Worm (Caenorhabditis elegans): ENCODE measurements around the gene C06E4.8.
A peak's percentile ranks its signal among the peaks of the same experiment; 100 is the strongest.

C06E4.8 gene

ce11 chrIV:7313962-7314361 lies 28.3 kb upstream of the C06E4.8 start (continued):
- TF ChIP-seq ccch-3 (GFP tag; optimal IDR thresholded peaks at IDR 0.05) (no peak), F23B12.7 (tag; optimal IDR thresholded peaks at IDR 0.05; ENCODE audit: insufficient read depth) (peak; percentile 51), die-1 (tag; optimal IDR thresholded peaks at IDR 0.05) (no peak), atf-7 (tag; optimal IDR thresholded peaks at IDR 0.05) (no peak), ekl-4 (GFP tag; IDR thresholded peaks at IDR 0.05) (no peak), unc-62 (GFP tag; optimal IDR thresholded peaks at IDR 0.05) (no peak), ceh-79 (tag; optimal IDR thresholded peaks at IDR 0.05) (no peak), mcd-1 (GFP tag; IDR thresholded peaks at IDR 0.05) (peak; percentile 42; the same call in 1 of the 2 replicates), B0035.1 (tag; optimal IDR thresholded peaks at IDR 0.05) (no peak), lag-1 (GFP tag; IDR thresholded peaks at IDR 0.05) (no peak), pbrm-1 (GFP tag; IDR thresholded peaks at IDR 0.05) (peak; percentile 32; the same call in 1 of the 2 replicates), tbx-9 (tag; optimal IDR thresholded peaks at IDR 0.05; ENCODE audit: borderline replicate concordance) (no peak), ceh-40 (GFP tag; IDR thresholded peaks at IDR 0.05) (no peak), ztf-26 (tag; optimal IDR thresholded peaks at IDR 0.05) (peak; percentile 40), attf-5 (GFP tag; optimal IDR thresholded peaks at IDR 0.05) (no peak), tlf-1 (GFP tag; optimal IDR thresholded peaks at IDR 0.05) (no peak), rec-8 (tag; optimal IDR thresholded peaks at IDR 0.05) (no peak), nhr-80 (tag; optimal IDR thresholded peaks at IDR 0.05) (peak; percentile 35), madf-3 (GFP tag; IDR thresholded peaks at IDR 0.05) (no peak), F57C9.4 (tag; optimal IDR thresholded peaks at IDR 0.05) (no peak), ztf-3 (GFP tag; optimal IDR thresholded peaks at IDR 0.05) (no peak), hsf-1 (GFP tag; IDR thresholded peaks at IDR 0.05) (no peak), egl-44 (GFP tag; IDR thresholded peaks at IDR 0.05) (no peak), hmg-20 (GFP tag; IDR thresholded peaks at IDR 0.05) (no peak), lsl-1 (GFP tag; optimal IDR thresholded peaks at IDR 0.05) (no peak), F52B5.7 (tag; optimal IDR thresholded peaks at IDR 0.05) (no peak), pha-4 (tag; optimal IDR thresholded peaks at IDR 0.05) (no peak), madf-8 (GFP tag; conservative IDR thresholded peaks at IDR 0.05) (no peak), nfya-1 (tag; optimal IDR thresholded peaks at IDR 0.05; ENCODE audit: borderline replicate concordance, insufficient read depth) (no peak), K12H6.12 (tag; optimal IDR thresholded peaks at IDR 0.05) (no peak), ztf-6 (GFP tag; IDR thresholded peaks at IDR 0.05) (no peak), hmg-1.2 (GFP tag; IDR thresholded peaks at IDR 0.05) (peak; percentile 44; the same call in 1 of the 2 replicates), snpc-1.3 (tag; optimal IDR thresholded peaks at IDR 0.05; ENCODE audit: insufficient read depth) (peak; percentile 70), ama-1 (optimal IDR thresholded peaks at IDR 0.05) (no peak), ama-1 (GFP tag; optimal IDR thresholded peaks at IDR 0.05) (no peak), nhr-27 (tag; optimal IDR thresholded peaks at IDR 0.05) (no peak), mxl-1 (tag; optimal IDR thresholded peaks at IDR 0.05) (no peak)

DNA sequence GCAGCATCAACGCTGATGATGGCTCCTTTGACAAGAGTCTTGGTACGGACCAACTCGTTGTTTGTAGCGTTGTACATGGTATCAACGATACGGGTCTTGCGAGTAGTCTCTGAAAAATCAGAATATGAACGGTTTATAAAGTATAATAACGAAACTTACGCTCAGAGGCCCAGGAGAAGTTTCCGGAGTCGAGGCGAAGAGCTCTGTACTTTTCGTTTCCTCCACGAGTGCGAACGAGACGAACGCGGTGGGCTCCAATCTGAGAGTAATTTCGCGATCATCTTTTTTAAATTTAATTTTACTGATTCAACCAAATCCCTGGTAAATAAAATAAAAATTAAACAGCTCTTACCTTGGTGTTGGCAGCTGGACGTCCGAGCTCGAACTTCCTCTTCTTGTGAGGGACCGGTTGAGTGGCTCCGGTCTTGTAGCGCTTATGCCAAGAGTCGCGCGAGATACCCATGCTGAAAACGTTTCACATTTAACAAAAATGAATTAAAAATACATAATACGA lies 27.8 kb upstream of the C06E4.8 start, which contains the start of gene rps-8:
Gene rps-8, minus strand, starts transcription at position 464 of the 514 bp plus-strand sequence.
- TF ChIP-seq zim-3 (tag; optimal IDR thresholded peaks at IDR 0.05) (no peak), B0019.2 (GFP tag; conservative IDR thresholded peaks at IDR 0.05) (no peak), lsl-1 (GFP tag; optimal IDR thresholded peaks at IDR 0.05) (peak; percentile 30), let-526 (GFP tag; IDR thresholded peaks at IDR 0.05) (no peak), ceh-100 (GFP tag; IDR thresholded peaks at IDR 0.05) (0 out of 2 replicates have a peak, but pooled peaks have one; percentile 34), nhr-120 (GFP tag; IDR thresholded peaks at IDR 0.05) (no peak), mel-28 (tag; optimal IDR thresholded peaks at IDR 0.05; ENCODE audit: borderline replicate concordance) (no peak), F33H1.4 (GFP tag; IDR thresholded peaks at IDR 0.05) (peak; percentile 25; the same call in 1 of the 2 replicates), F10E7.11 (tag; optimal IDR thresholded peaks at IDR 0.05) (no peak), dox-1 (GFP tag; IDR thresholded peaks at IDR 0.05) (peak; percentile 80), atf-7 (tag; optimal IDR thresholded peaks at IDR 0.05) (no peak), rcor-1 (GFP tag; IDR thresholded peaks at IDR 0.05) (no peak), Y79H2A.3 (GFP tag; conservative IDR thresholded peaks at IDR 0.05) (0 out of 2 replicates have a peak, but pooled peaks have one; percentile 15), attf-6 (GFP tag; IDR thresholded peaks at IDR 0.05) (0 out of 2 replicates have a peak, but pooled peaks have one; percentile 43), ekl-4 (GFP tag; IDR thresholded peaks at IDR 0.05) (0 out of 2 replicates have a peak, but pooled peaks have one; percentile 24), egl-18 (GFP tag; IDR thresholded peaks at IDR 0.05) (0 out of 2 replicates have a peak, but pooled peaks have one; percentile 21), ztf-3 (GFP tag; optimal IDR thresholded peaks at IDR 0.05) (no peak)

Data from whole organism, young adult.